Worm (Caenorhabditis elegans): ENCODE measurements around the gene Y7A5A.2.

DNA sequence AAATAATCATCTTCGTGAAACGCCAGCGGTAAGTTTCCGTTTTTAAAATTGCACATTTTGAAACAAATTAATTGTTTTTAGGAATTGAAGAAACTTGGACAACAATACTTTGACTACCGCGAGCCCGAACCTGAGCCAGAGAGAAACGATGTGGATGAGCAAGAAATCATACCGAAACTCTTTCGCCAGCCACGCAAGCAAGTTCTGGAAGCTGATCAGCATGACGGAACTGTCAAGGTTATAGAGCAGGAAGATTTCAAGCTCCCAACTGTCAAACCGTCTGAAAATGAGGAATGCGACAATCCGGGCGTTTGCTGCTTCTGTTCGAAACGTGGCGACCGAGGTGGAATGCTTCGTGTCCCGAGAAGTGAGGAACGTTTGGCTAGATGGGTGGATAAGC is 42.2 kb downstream of the Y7A5A.2 start:
- no peak for TF ChIP-seq nhr-76 (tag; optimal IDR thresholded peaks at IDR 0.05)
- no peak for TF ChIP-seq nhr-28 (tag; optimal IDR thresholded peaks at IDR 0.05)

Data from whole organism, mixed stage, embryonic.